Fruit fly (Drosophila melanogaster) whole organism, embryonic: ENCODE data around the gene AMPdeam.
A peak's percentile ranks its signal among the peaks of the same experiment; 100 is the strongest.

Source experiments
- ATbp ChIP-seq: fragments of 200-800 bp; sonication (Bioruptor generic); optimal IDR thresholded peaks from 2 replicates; lab custom pipeline; 2017; ENCODE audit warnings: missing biosample characterization, mild to moderate bottlenecking, missing genetic modification characterization, missing genetic modification reagents
- Antp ChIP-seq: fragments of 200-800 bp; sonication (Bioruptor generic); optimal IDR thresholded peaks from 3 replicates; lab custom pipeline; 2016; ENCODE audit warnings: missing biosample characterization, missing genetic modification characterization
- Atf3 ChIP-seq: fragments of 200-800 bp; sonication (Bioruptor generic); optimal IDR thresholded peaks from 3 replicates; lab custom pipeline; 2016; ENCODE audit warnings: missing biosample characterization, missing genetic modification characterization
- Blimp-1 ChIP-seq: fragments of 200-800 bp; sonication (Bioruptor generic); optimal IDR thresholded peaks from 3 replicates; lab custom pipeline; 2018; ENCODE audit warnings: missing biosample characterization, missing genetic modification characterization, mild to moderate bottlenecking, moderate library complexity, missing genetic modification reagents
- CG10366 ChIP-seq: fragments of 200-800 bp; sonication (Bioruptor generic); IDR thresholded peaks from 2 replicates; pipeline ENCODE4 v1.3.6; 2022; ENCODE audit warnings: missing biosample characterization, missing genetic modification characterization
- CG11456 ChIP-seq: fragments of 200-800 bp; sonication (Bioruptor generic); IDR thresholded peaks from 3 replicates; pipeline ENCODE4 v1.3.6; 2022; ENCODE audit warnings: missing biosample characterization, missing genetic modification characterization
- CG12236 ChIP-seq: fragments of 200-800 bp; sonication (Bioruptor generic); optimal IDR thresholded peaks from 2 replicates; lab custom pipeline; 2016; ENCODE audit warnings: missing biosample characterization, missing genetic modification characterization
- CG12391 ChIP-seq: fragments of 200-800 bp; sonication (Bioruptor generic); optimal IDR thresholded peaks from 3 replicates; lab custom pipeline; 2018; ENCODE audit warnings: missing biosample characterization, mild to moderate bottlenecking, missing genetic modification characterization, moderate library complexity
- CG12769 ChIP-seq: fragments of 200-800 bp; sonication (Bioruptor generic); optimal IDR thresholded peaks from 2 replicates; lab custom pipeline; 2019; ENCODE audit warnings: missing biosample characterization, mild to moderate bottlenecking, missing genetic modification characterization, moderate library complexity
- CG12942 ChIP-seq: fragments of 200-800 bp; sonication (Bioruptor generic); optimal IDR thresholded peaks from 3 replicates; lab custom pipeline; 2016; ENCODE audit warnings: missing biosample characterization, missing genetic modification characterization
- CG15011 ChIP-seq: fragments of 200-800 bp; sonication (Bioruptor generic); optimal IDR thresholded peaks from 3 replicates; lab custom pipeline; 2018; ENCODE audit warnings: missing biosample characterization, mild to moderate bottlenecking, missing genetic modification characterization
- CG15269 ChIP-seq: fragments of 200-800 bp; sonication (Bioruptor generic); optimal IDR thresholded peaks from 2 replicates; lab custom pipeline; 2018; ENCODE audit warnings: missing biosample characterization, mild to moderate bottlenecking, missing genetic modification characterization, moderate library complexity
- CG15479 ChIP-seq: fragments of 200-800 bp; sonication (Bioruptor generic); optimal IDR thresholded peaks from 3 replicates; lab custom pipeline; 2019; ENCODE audit warnings: missing biosample characterization, mild to moderate bottlenecking, missing genetic modification characterization, moderate library complexity
- CG2712 ChIP-seq: fragments of 200-800 bp; optimal IDR thresholded peaks from 3 replicates; lab custom pipeline; 2019; ENCODE audit warnings: missing biosample characterization, mild to moderate bottlenecking, missing genetic modification characterization, moderate library complexity
- CG7372 ChIP-seq: fragments of 200-800 bp; sonication (Bioruptor generic); IDR thresholded peaks from 2 replicates; pipeline ENCODE4 v1.3.6; 2022; ENCODE audit warnings: missing biosample characterization, missing genetic modification characterization
- CG9609 ChIP-seq: fragments of 200-800 bp; sonication (Bioruptor generic); optimal IDR thresholded peaks from 3 replicates; lab custom pipeline; 2016; ENCODE audit warnings: missing biosample characterization, missing genetic modification characterization
- CG9876 ChIP-seq: fragments of 200-800 bp; sonication (Bioruptor generic); optimal IDR thresholded peaks from 2 replicates; lab custom pipeline; 2016; ENCODE audit warnings: missing biosample characterization, missing genetic modification characterization
- Camta ChIP-seq: fragments of 200-800 bp; sonication (Bioruptor generic); optimal IDR thresholded peaks from 2 replicates; lab custom pipeline; 2016; ENCODE audit warnings: missing biosample characterization, missing genetic modification characterization
- D19A ChIP-seq: fragments of 200-800 bp; optimal IDR thresholded peaks from 3 replicates; lab custom pipeline; 2019; ENCODE audit warnings: missing biosample characterization, mild to moderate bottlenecking, missing genetic modification characterization, moderate library complexity
- Ets65A ChIP-seq: fragments of 200-800 bp; sonication (Bioruptor generic); peaks from one replicate; lab custom pipeline; 2016; ENCODE audit warnings: missing biosample characterization, missing genetic modification characterization
- MESR4 ChIP-seq: fragments of 200-800 bp; sonication (Bioruptor generic); optimal IDR thresholded peaks from 2 replicates; lab custom pipeline; 2018; ENCODE audit warnings: missing biosample characterization, mild to moderate bottlenecking, missing genetic modification characterization, moderate library complexity
- MTF-1 ChIP-seq: fragments of 200-800 bp; sonication (Bioruptor generic); optimal IDR thresholded peaks from 2 replicates; lab custom pipeline; 2018; ENCODE audit warnings: missing biosample characterization, mild to moderate bottlenecking, missing genetic modification characterization, borderline replicate concordance
- Myb ChIP-seq: fragments of 200-800 bp; sonication (Bioruptor generic); optimal IDR thresholded peaks from 2 replicates; lab custom pipeline; 2016; ENCODE audit warnings: missing biosample characterization, missing genetic modification characterization
- Nf-YA ChIP-seq: fragments of 200-800 bp; sonication (Bioruptor generic); IDR thresholded peaks from 2 replicates; pipeline ENCODE4 v1.3.6; 2022; ENCODE audit warnings: missing biosample characterization, missing genetic modification characterization
- Opbp ChIP-seq: fragments of 200-800 bp; sonication (Bioruptor generic); IDR thresholded peaks from 3 replicates; pipeline ENCODE4 v1.3.6; 2022; ENCODE audit warnings: missing biosample characterization, missing genetic modification characterization; ENCODE audit not compliant: partially characterized antibody
- Ravus ChIP-seq: fragments of 200-800 bp; sonication (Bioruptor generic); IDR thresholded peaks from 2 replicates; pipeline ENCODE4 v1.3.6; 2022; ENCODE audit warnings: missing biosample characterization, missing genetic modification characterization
- Scr ChIP-seq: fragments of 200-800 bp; sonication (Bioruptor generic); IDR thresholded peaks from 2 replicates; pipeline ENCODE4 v1.3.6; 2022; ENCODE audit warnings: missing biosample characterization, missing genetic modification characterization; ENCODE audit not compliant: partially characterized antibody
- Spps ChIP-seq: fragments of 200-800 bp; sonication (Bioruptor generic); optimal IDR thresholded peaks from 2 replicates; lab custom pipeline; 2018; ENCODE audit warnings: missing biosample characterization, mild to moderate bottlenecking, missing genetic modification characterization
- Sry-δ ChIP-seq: fragments of 200-800 bp; sonication (Bioruptor generic); optimal IDR thresholded peaks from 2 replicates; lab custom pipeline; 2016; ENCODE audit warnings: missing biosample characterization, missing genetic modification characterization
- az2 ChIP-seq: fragments of 200-800 bp; sonication (Bioruptor generic); optimal IDR thresholded peaks from 3 replicates; lab custom pipeline; 2016; ENCODE audit warnings: missing biosample characterization, missing genetic modification characterization
- btn ChIP-seq: fragments of 200-800 bp; sonication (Bioruptor generic); optimal IDR thresholded peaks from 2 replicates; lab custom pipeline; 2016; ENCODE audit warnings: missing biosample characterization, missing genetic modification characterization
- cad ChIP-seq: fragments of >200 bp; optimal IDR thresholded peaks from 2 replicates; lab custom pipeline; 2017; ENCODE audit warnings: missing biosample characterization, missing genetic modification characterization
- chinmo ChIP-seq: fragments of 200-800 bp; sonication (Bioruptor generic); IDR thresholded peaks from 4 replicates; pipeline ENCODE4 v1.3.6; 2022; ENCODE audit warnings: missing biosample characterization, missing genetic modification characterization; ENCODE audit not compliant: partially characterized antibody
- danr ChIP-seq: fragments of 200-800 bp; sonication (Bioruptor generic); IDR thresholded peaks from 2 replicates; pipeline ENCODE4 v1.3.6; 2022; ENCODE audit warnings: missing biosample characterization, missing genetic modification characterization
- dimm ChIP-seq: fragments of 200-800 bp; sonication (Bioruptor generic); IDR thresholded peaks from 2 replicates; pipeline ENCODE4 v1.3.6; 2022; ENCODE audit warnings: missing biosample characterization, missing genetic modification characterization
- ewg ChIP-seq: fragments of 200-800 bp; sonication (Bioruptor generic); optimal IDR thresholded peaks from 3 replicates; lab custom pipeline; 2017; ENCODE audit warnings: mild to moderate bottlenecking, missing biosample characterization, missing genetic modification reagents, missing genetic modification characterization
- fu2 ChIP-seq: fragments of 200-800 bp; sonication (Bioruptor generic); optimal IDR thresholded peaks from 2 replicates; lab custom pipeline; 2016; ENCODE audit warnings: missing biosample characterization, missing genetic modification characterization
- gsb ChIP-seq: fragments of 200-800 bp; sonication (Bioruptor generic); IDR thresholded peaks from 2 replicates; pipeline ENCODE4 v1.3.6; 2022; ENCODE audit warnings: missing biosample characterization, missing genetic modification characterization
- jumu ChIP-seq: fragments of 200-800 bp; sonication (Bioruptor generic); optimal IDR thresholded peaks from 3 replicates; lab custom pipeline; 2016; ENCODE audit warnings: missing biosample characterization, missing genetic modification characterization
- ken ChIP-seq: fragments of 200-800 bp; sonication (Bioruptor generic); IDR thresholded peaks from 3 replicates; pipeline ENCODE4 v1.3.6; 2022; ENCODE audit warnings: missing biosample characterization, missing genetic modification characterization
- kni ChIP-seq: fragments of 200-800 bp; sonication (Bioruptor generic); optimal IDR thresholded peaks from 3 replicates; lab custom pipeline; 2017; ENCODE audit warnings: mild to moderate bottlenecking, missing biosample characterization, missing genetic modification reagents, missing genetic modification characterization
- mld ChIP-seq: fragments of 200-800 bp; sonication (Bioruptor generic); IDR thresholded peaks from 3 replicates; pipeline ENCODE4 v1.3.6; 2022; ENCODE audit warnings: missing biosample characterization, missing genetic modification characterization; ENCODE audit not compliant: partially characterized antibody
- org-1 ChIP-seq: fragments of 200-800 bp; sonication (Bioruptor generic); optimal IDR thresholded peaks from 2 replicates; lab custom pipeline; 2017; ENCODE audit warnings: missing biosample characterization, missing genetic modification characterization
- pros ChIP-seq: fragments of 200-800 bp; sonication (Bioruptor generic); optimal IDR thresholded peaks from 3 replicates; lab custom pipeline; 2019; ENCODE audit warnings: missing biosample characterization, mild to moderate bottlenecking, missing genetic modification characterization, moderate library complexity
- pzg ChIP-seq: fragments of 200-800 bp; sonication (Bioruptor generic); optimal IDR thresholded peaks from 3 replicates; lab custom pipeline; 2018; ENCODE audit warnings: missing biosample characterization, mild to moderate bottlenecking, missing genetic modification characterization, moderate library complexity
- sc ChIP-seq, 3 experiments: fragments of >200 bp in 2 of 3; fragments of 200-800 bp in 1 of 3; sonication (Bioruptor generic) in 1 of 3; optimal IDR thresholded peaks; 2 replicates in 2 of 3; 3 replicates in 1 of 3; lab custom pipeline; 2017; ENCODE audit warnings: mild to moderate bottlenecking in 1 of 3, missing biosample characterization in 1 of 3, missing genetic modification characterization in 1 of 3, missing genetic modification reagents in 1 of 3
- sqz ChIP-seq: fragments of 200-800 bp; sonication (Bioruptor generic); optimal IDR thresholded peaks from 3 replicates; lab custom pipeline; 2018; ENCODE audit warnings: missing biosample characterization, mild to moderate bottlenecking, missing genetic modification characterization
- sug ChIP-seq: fragments of 200-800 bp; optimal IDR thresholded peaks from 2 replicates; lab custom pipeline; 2019; ENCODE audit warnings: missing biosample characterization, mild to moderate bottlenecking, missing genetic modification characterization, moderate library complexity
- trh ChIP-seq: fragments of 200-800 bp; sonication (Bioruptor generic); optimal IDR thresholded peaks from 2 replicates; lab custom pipeline; 2016; ENCODE audit warnings: missing biosample characterization, missing genetic modification characterization
- unc-4 ChIP-seq: fragments of 200-800 bp; sonication (Bioruptor generic); IDR thresholded peaks from 2 replicates; pipeline ENCODE4 v1.3.6; 2022; ENCODE audit warnings: missing biosample characterization, missing genetic modification characterization; ENCODE audit not compliant: partially characterized antibody

AMPdeam gene

DNA sequence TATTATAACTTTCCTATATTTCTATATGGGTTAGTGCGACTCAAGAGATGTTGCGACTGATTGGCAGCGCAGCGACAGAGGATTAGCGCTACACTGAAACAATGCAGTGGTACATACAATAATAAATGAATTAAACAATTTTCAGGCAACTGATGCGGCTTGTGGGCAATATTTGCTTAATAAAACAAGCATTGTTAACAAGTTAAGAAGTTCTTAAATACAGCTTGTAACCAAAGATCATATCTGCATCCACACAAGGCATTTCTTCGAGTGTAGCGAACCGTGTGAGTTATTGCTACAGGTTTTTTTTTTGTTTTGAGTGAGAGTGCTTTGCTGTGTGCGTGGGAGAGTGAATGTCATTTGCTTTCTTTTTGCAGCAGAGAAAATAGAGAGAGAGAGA, 6.8 kb downstream of the AMPdeam start (continued):
- TF ChIP-seq Blimp-1 (GFP tag; lab: Kevin White, UChicago), result peak; percentile 72
- TF ChIP-seq sqz (GFP tag; lab: Kevin White, UChicago), result peak; percentile 33
- TF ChIP-seq az2 (GFP tag; lab: Kevin White, UChicago), result peak; percentile 77
- peak; percentile 52 for TF ChIP-seq btn (GFP tag; lab: Kevin White, UChicago)
- peak; percentile 83 for TF ChIP-seq ATbp
- TF ChIP-seq Nf-YA (GFP tag; lab: Robert Waterston, UW), result peak; percentile 73
- TF ChIP-seq CG2712 (tag; lab: Kevin White, UChicago), result peak; percentile 66
- no peak for TF ChIP-seq chinmo (GFP tag; lab: Robert Waterston, UW)
- TF ChIP-seq trh (GFP tag; lab: Kevin White, UChicago), result peak; percentile 21
- peak; percentile 15 for TF ChIP-seq CG15011
- peak; percentile 50; the same call in 1 of the 2 replicates for TF ChIP-seq CG7372 (GFP tag; lab: Robert Waterston, UW)
- peak; percentile 70 for TF ChIP-seq ken (GFP tag; lab: Robert Waterston, UW)
- TF ChIP-seq CG12391 (tag; lab: Kevin White, UChicago), result peak; percentile 78
- TF ChIP-seq Camta (GFP tag; lab: Kevin White, UChicago), result peak; percentile 65
- no peak for TF ChIP-seq sug (tag; lab: Kevin White, UChicago)
- TF ChIP-seq CG12942 (GFP tag; lab: Kevin White, UChicago), result peak; percentile 32
- no peak for TF ChIP-seq MESR4 (GFP tag; lab: Kevin White, UChicago)
- TF ChIP-seq pros (GFP tag; lab: Kevin White, UChicago), result no peak
- TF ChIP-seq mld, result no peak
- TF ChIP-seq Opbp, result no peak
- TF ChIP-seq CG12236 (GFP tag; lab: Kevin White, UChicago), result peak; percentile 42
- TF ChIP-seq CG11456 (GFP tag; lab: Robert Waterston, UW), result peak; percentile 54; the same call in 1 of the 3 replicates
- TF ChIP-seq gsb (GFP tag; lab: Robert Waterston, UW), result 0 out of 2 replicates have a peak, but pooled peaks have one; percentile 35
- no peak for TF ChIP-seq Scr
- TF ChIP-seq D19A, result peak; percentile 28
- TF ChIP-seq CG15479 (GFP tag; lab: Kevin White, UChicago), result peak; percentile 38
- TF ChIP-seq CG9609 (GFP tag; lab: Kevin White, UChicago), result peak; percentile 70
- TF ChIP-seq MTF-1 (GFP tag; lab: Kevin White, UChicago), result peak; percentile 14
- TF ChIP-seq org-1 (GFP tag; lab: Kevin White, UChicago), result peak; percentile 61
- TF ChIP-seq Spps (tag; lab: Kevin White, UChicago), result no peak
- TF ChIP-seq CG10366 (GFP tag; lab: Robert Waterston, UW), result peak; percentile 74
- no peak for TF ChIP-seq Ravus
- TF ChIP-seq unc-4 (GFP tag; lab: Robert Waterston, UW), result no peak
- TF ChIP-seq danr, result peak; percentile 44; the same call in 1 of the 2 replicates
- TF ChIP-seq pzg (GFP tag; lab: Kevin White, UChicago), result no peak
- TF ChIP-seq kni (GFP tag; lab: Kevin White, UChicago), result no peak
- TF ChIP-seq fu2 (GFP tag; lab: Kevin White, UChicago), result peak; percentile 64
- peak; percentile 59 for TF ChIP-seq Myb (GFP tag; lab: Kevin White, UChicago)
- peak; percentile 70 for TF ChIP-seq jumu (GFP tag; lab: Kevin White, UChicago)
- TF ChIP-seq ewg (GFP tag; lab: Kevin White, UChicago), result peak; percentile 76
- TF ChIP-seq sc (optimal IDR thresholded peaks at IDR 0.05; lab: Kevin White, UChicago), result no peak
- TF ChIP-seq sc (GFP tag; optimal IDR thresholded peaks at IDR 0.05; lab: Kevin White, UChicago), result peak; percentile 59
- peak; percentile 97 for TF ChIP-seq Ets65A (GFP tag; lab: Kevin White, UChicago)
- peak; percentile 43 for TF ChIP-seq Sry-δ (GFP tag; lab: Kevin White, UChicago)
- TF ChIP-seq Atf3 (GFP tag; lab: Kevin White, UChicago), result peak; percentile 48
- peak; percentile 35 for TF ChIP-seq CG9876 (GFP tag; lab: Kevin White, UChicago)
- TF ChIP-seq cad (GFP tag; lab: Kevin White, UChicago), result no peak
- TF ChIP-seq CG12769, result peak; percentile 66
- peak; percentile 74 for TF ChIP-seq CG15269 (tag; lab: Kevin White, UChicago)
- TF ChIP-seq Antp (GFP tag; lab: Kevin White, UChicago), result peak; percentile 75
- TF ChIP-seq dimm (GFP tag; lab: Robert Waterston, UW), result peak; percentile 59
